Worm (Caenorhabditis elegans): ENCODE results near the gene cisd-1.

- no peak for TF ChIP-seq pha-4 (tag; optimal IDR thresholded peaks at IDR 0.05)
- TF ChIP-seq sea-2 (GFP tag; IDR thresholded peaks at IDR 0.05) = no peak
- TF ChIP-seq snpc-3.4 (tag; optimal IDR thresholded peaks at IDR 0.05) = no peak
- TF ChIP-seq rpc-1 (optimal IDR thresholded peaks at IDR 0.05) = no peak
- TF ChIP-seq rpc-1 (tag; optimal IDR thresholded peaks at IDR 0.05) = no peak
- TF ChIP-seq nhr-179 (tag; optimal IDR thresholded peaks at IDR 0.05) = no peak
- no peak for TF ChIP-seq T26A5.8 (tag; optimal IDR thresholded peaks at IDR 0.05)
- TF ChIP-seq ets-4 (GFP tag; optimal IDR thresholded peaks at IDR 0.05) = no peak
- TF ChIP-seq mes-4 (tag; optimal IDR thresholded peaks at IDR 0.05) = no peak
- no peak for TF ChIP-seq ceh-100 (GFP tag; IDR thresholded peaks at IDR 0.05)
- TF ChIP-seq ama-1 (optimal IDR thresholded peaks at IDR 0.05) = no peak
- no peak for TF ChIP-seq ama-1 (GFP tag; optimal IDR thresholded peaks at IDR 0.05)
- no peak for TF ChIP-seq egl-44 (GFP tag; IDR thresholded peaks at IDR 0.05)
- no peak for TF ChIP-seq nfyb-1 (GFP tag; IDR thresholded peaks at IDR 0.05)
- TF ChIP-seq ztf-3 (GFP tag; optimal IDR thresholded peaks at IDR 0.05) = no peak
- no peak for TF ChIP-seq unc-62 (GFP tag; optimal IDR thresholded peaks at IDR 0.05)
Measured at ce11 chrII:11424579-11425316, 44.7 kb downstream of the cisd-1 start, which contains the start of gene C05D12.3.

Measured in whole organism, young adult.